Worm (Caenorhabditis elegans) whole organism, L4/young adult: ENCODE results near the gene gcy-8.

ENCODE experiments used
- W03F9.2 ChIP-seq: fragments of 150-350 bp; optimal IDR thresholded peaks from 2 replicates; lab custom pipeline; 2014; ENCODE audit warnings: missing biosample characterization, missing genetic modification characterization
- dao-5 ChIP-seq: sonication (generic microtip); optimal IDR thresholded peaks from 2 replicates; lab custom pipeline; 2016; ENCODE audit warnings: missing genotype, missing genetic modification characterization, moderate library complexity, missing compliant biosample characterization
- him-1 ChIP-seq: sonication (generic microtip); optimal IDR thresholded peaks from 2 replicates; lab custom pipeline; 2016; ENCODE audit warnings: missing genotype, missing genetic modification reagents, missing genetic modification characterization, missing compliant biosample characterization

DNA sequence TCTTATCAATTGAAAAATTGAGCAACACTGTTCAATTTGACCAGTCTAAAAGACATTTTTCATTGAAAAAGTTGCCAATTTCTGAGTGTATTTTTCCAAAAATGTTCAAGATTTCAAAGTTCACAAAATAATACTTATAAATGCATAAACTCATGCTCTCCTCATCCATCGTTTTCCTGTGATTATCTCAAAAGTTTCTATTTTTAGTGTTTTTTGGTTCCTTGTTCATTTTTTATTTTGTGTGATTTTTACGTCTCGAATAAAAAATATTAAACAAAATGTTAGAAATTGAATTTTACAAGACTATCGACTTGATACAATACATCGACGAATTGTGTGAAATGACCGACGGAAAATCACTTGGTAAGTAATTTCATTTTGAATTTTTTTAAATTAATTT lies 46.2 kb upstream of the gcy-8 start, which contains the start of gene atic-1:
- TF ChIP-seq W03F9.2 (tag; lab: Kevin White, UChicago): no peak
- TF ChIP-seq dao-5 (tag; lab: Kevin White, UChicago): no peak
- TF ChIP-seq him-1 (tag; lab: Kevin White, UChicago): no peak
